Worm (Caenorhabditis elegans): ENCODE data around the gene T07F8.1.

DNA sequence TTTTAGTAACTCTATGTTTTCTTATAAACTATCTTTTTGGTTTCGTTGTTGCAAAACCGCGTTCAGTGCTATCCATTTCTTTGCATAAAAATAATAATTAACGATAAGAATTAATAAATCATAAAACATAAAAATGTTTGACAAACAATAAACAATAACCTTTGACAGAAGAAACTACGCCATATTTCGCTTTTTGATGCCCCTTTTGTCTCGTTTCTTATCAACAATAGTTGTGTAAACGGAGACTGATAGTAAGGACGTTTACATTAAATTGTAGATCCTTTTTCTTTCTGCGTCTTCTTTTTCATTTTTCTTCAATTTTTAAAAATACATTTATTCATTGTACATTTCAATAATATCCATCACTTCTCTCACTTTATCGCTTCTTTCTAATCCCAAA, 9.1 kb upstream of the T07F8.1 start:
- TF ChIP-seq snpc-4 (tag; optimal IDR thresholded peaks at IDR 0.05) = no peak
- no peak for TF ChIP-seq mep-1 (tag; optimal IDR thresholded peaks at IDR 0.05)
- no peak for TF ChIP-seq unc-39 (tag; optimal IDR thresholded peaks at IDR 0.05)
- TF ChIP-seq nhr-237 (tag; optimal IDR thresholded peaks at IDR 0.05) = no peak
- TF ChIP-seq nhr-76 (tag; optimal IDR thresholded peaks at IDR 0.05) = no peak
- TF ChIP-seq sptf-1 (tag; optimal IDR thresholded peaks at IDR 0.05) = no peak

Data from whole organism, mixed stage, embryonic.